Worm (Caenorhabditis elegans) whole organism, early embryonic: ENCODE data around the gene fbxb-117.

Experiments used
- F13C5.2 ChIP-seq: sonication (generic microtip); optimal IDR thresholded peaks from 2 replicates; lab custom pipeline; 2017; ENCODE audit warnings: mild to moderate bottlenecking, missing genetic modification characterization, inconsistent platforms, missing compliant biosample characterization
- ceh-36 ChIP-seq: sonication (generic microtip); optimal IDR thresholded peaks from 2 replicates; lab custom pipeline; 2016; ENCODE audit warnings: missing genetic modification characterization, inconsistent platforms, missing compliant biosample characterization

- TF ChIP-seq F13C5.2 (tag; lab: Kevin White, UChicago) (no peak), ceh-36 (tag; lab: Kevin White, UChicago) (no peak)
These were observed 24.5 kb downstream of the fbxb-117 start, which contains the start of gene F55C9.15 for ce11 chrV:19306906-19307305.
